Worm (Caenorhabditis elegans) whole organism, L1 larva: ENCODE data around the gene rab-28.

ENCODE experiments used
- ceh-63 ChIP-seq: fragments of 200-800 bp; sonication (Bioruptor generic); optimal IDR thresholded peaks from 2 replicates; lab custom pipeline; 2018; ENCODE audit warnings: mild to moderate bottlenecking, missing genetic modification characterization, missing compliant biosample characterization
- hpl-2 ChIP-seq: fragments of 150-350 bp; optimal IDR thresholded peaks from 2 replicates; lab custom pipeline; 2014; ENCODE audit warnings: missing biosample characterization, missing genetic modification reagents, missing genetic modification characterization
- lin-13 ChIP-seq: fragments of 150-350 bp; optimal IDR thresholded peaks from 2 replicates; lab custom pipeline; 2014; ENCODE audit warnings: missing biosample characterization, missing genetic modification reagents, missing genetic modification characterization
- lin-14 ChIP-seq: fragments of 200-800 bp; sonication (Bioruptor generic); optimal IDR thresholded peaks from 2 replicates; lab custom pipeline; 2018; ENCODE audit warnings: mild to moderate bottlenecking, missing genetic modification characterization, moderate library complexity, missing compliant biosample characterization
- nhr-11 ChIP-seq: fragments of 150-350 bp; optimal IDR thresholded peaks from 2 replicates; lab custom pipeline; 2014; ENCODE audit warnings: missing biosample characterization, missing genetic modification characterization
- rnt-1 ChIP-seq: sonication (generic microtip); optimal IDR thresholded peaks from 2 replicates; lab custom pipeline; 2016; ENCODE audit warnings: mild to moderate bottlenecking, missing genetic modification characterization, moderate library complexity, missing compliant biosample characterization
- skn-1 ChIP-seq: fragments of 150-350 bp; optimal IDR thresholded peaks from 2 replicates; lab custom pipeline; 2014; ENCODE audit warnings: missing biosample characterization, missing genetic modification characterization
- sox-4 ChIP-seq: sonication (generic microtip); optimal IDR thresholded peaks from 2 replicates; lab custom pipeline; 2016; ENCODE audit warnings: missing genetic modification characterization, missing compliant biosample characterization
- tbx-2 ChIP-seq: sonication (generic microtip); optimal IDR thresholded peaks from 2 replicates; lab custom pipeline; 2016; ENCODE audit warnings: missing genetic modification characterization, missing compliant biosample characterization
- vab-15 ChIP-seq: sonication (generic microtip); optimal IDR thresholded peaks from 2 replicates; lab custom pipeline; 2017; ENCODE audit warnings: missing genotype, mild to moderate bottlenecking, missing genetic modification characterization, missing compliant biosample characterization
- xbp-1 ChIP-seq: sonication (generic microtip); optimal IDR thresholded peaks from 2 replicates; lab custom pipeline; 2016; ENCODE audit warnings: missing genetic modification characterization, missing compliant biosample characterization
- zag-1 ChIP-seq: fragments of 150-350 bp; optimal IDR thresholded peaks from 2 replicates; lab custom pipeline; 2014; ENCODE audit warnings: missing biosample characterization, missing genetic modification characterization
- ztf-4 ChIP-seq: fragments of 150-350 bp; optimal IDR thresholded peaks from 2 replicates; lab custom pipeline; 2014; ENCODE audit warnings: missing biosample characterization, missing genetic modification characterization

- no peak for TF ChIP-seq sox-4 (tag; lab: Kevin White, UChicago)
- no peak for TF ChIP-seq ceh-63
- no peak for TF ChIP-seq lin-13 (GFP tag; lab: Kevin White, UChicago)
- no peak for TF ChIP-seq xbp-1 (tag; lab: Kevin White, UChicago)
- no peak for TF ChIP-seq rnt-1 (tag; lab: Kevin White, UChicago)
- no peak for TF ChIP-seq lin-14 (GFP tag; lab: Kevin White, UChicago)
- TF ChIP-seq nhr-11 (tag; lab: Kevin White, UChicago) = no peak
- TF ChIP-seq ztf-4 (tag; lab: Kevin White, UChicago) = no peak
- TF ChIP-seq hpl-2 = no peak
- TF ChIP-seq zag-1 (tag; lab: Kevin White, UChicago) = no peak
- TF ChIP-seq vab-15 (tag; lab: Kevin White, UChicago) = no peak
- TF ChIP-seq tbx-2 (tag; lab: Kevin White, UChicago) = no peak
- TF ChIP-seq skn-1 (tag; lab: Kevin White, UChicago) = no peak
Measured at ce11 chrIV:9261687-9262086, 17.9 kb upstream of the rab-28 start, which contains the start of gene col-120.
